Fruit fly (Drosophila melanogaster) whole organism: ENCODE measurements around the gene CG9281.

Experiments
- CG8478 ChIP-seq: fragments of >200 bp; optimal IDR thresholded peaks from 2 replicates; lab custom pipeline; 2018; ENCODE audit warnings: inconsistent platforms
- pan ChIP-seq: fragments of >200 bp; optimal IDR thresholded peaks from 2 replicates; lab custom pipeline; 2017
- psq ChIP-seq: fragments of >200 bp; optimal IDR thresholded peaks from 2 replicates; lab custom pipeline; 2017
- usp ChIP-seq: fragments of >200 bp; optimal IDR thresholded peaks from 2 replicates; lab custom pipeline; 2017; ENCODE audit warnings: missing biosample characterization, missing genetic modification characterization, mixed read lengths

DNA sequence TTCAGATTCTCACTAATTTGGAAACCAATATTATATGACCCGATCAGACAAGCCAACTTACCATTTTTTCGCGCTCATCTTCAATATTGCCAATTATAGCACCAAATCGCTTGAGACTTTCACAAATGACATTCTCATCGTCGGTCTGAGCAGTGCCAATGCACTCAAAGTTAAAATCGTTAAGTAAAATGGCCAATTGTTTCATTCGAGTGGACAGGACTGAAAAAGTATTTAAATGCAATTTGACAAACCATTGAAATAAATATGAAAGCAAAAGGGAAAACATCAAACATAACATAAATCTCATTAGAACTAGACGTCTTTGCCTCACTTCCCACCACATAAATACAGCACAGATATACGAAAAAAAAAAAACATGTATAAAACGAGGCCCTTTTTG is 45.7 kb upstream of the CG9281 start, which contains the start of gene CG8260:
- no peak for TF ChIP-seq CG8478 (lab: Kevin White, UChicago)
- no peak for TF ChIP-seq pan (lab: Kevin White, UChicago)
- no peak for TF ChIP-seq psq (lab: Kevin White, UChicago)
- TF ChIP-seq usp, result no peak
